Fruit fly (Drosophila melanogaster) ovary, adult (tissue): ENCODE results near the gene CG11920.

Source experiments
- CG17801 ChIP-seq: fragments of 200-800 bp; optimal IDR thresholded peaks from 2 replicates; lab custom pipeline; 2019; ENCODE audit warnings: missing biosample characterization, mild to moderate bottlenecking, missing genetic modification characterization, moderate library complexity; ENCODE audit not compliant: partially characterized antibody

Gene CG11920

DNA sequence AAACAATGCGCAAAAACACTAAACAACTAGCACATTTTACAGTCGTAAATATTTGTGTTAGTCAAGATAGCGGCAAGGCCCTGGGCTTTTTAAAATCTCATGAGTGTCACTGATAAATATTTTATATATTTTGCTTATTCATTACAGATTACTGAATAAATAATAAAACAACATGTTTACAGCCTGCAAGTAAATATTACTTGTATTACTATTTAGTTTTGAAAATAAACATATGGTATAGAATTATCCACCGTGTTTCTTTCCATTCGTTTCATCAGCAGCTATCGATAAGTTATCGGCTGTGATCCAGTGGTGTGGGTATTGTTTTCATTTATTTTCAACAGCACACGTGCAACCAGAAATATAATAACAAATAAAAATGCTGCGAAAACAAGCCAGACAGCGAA lies at the start of gene CG11920, which contains the start of gene shams:
CG11920 (plus strand) TSS at position 320 of the 407 bp plus-strand sequence.
shams (minus strand) TSS at position 50 of the 407 bp plus-strand sequence.
- peak; percentile 23 for TF ChIP-seq CG17801 (GFP tag; lab: Kevin White, UChicago)

DNA sequence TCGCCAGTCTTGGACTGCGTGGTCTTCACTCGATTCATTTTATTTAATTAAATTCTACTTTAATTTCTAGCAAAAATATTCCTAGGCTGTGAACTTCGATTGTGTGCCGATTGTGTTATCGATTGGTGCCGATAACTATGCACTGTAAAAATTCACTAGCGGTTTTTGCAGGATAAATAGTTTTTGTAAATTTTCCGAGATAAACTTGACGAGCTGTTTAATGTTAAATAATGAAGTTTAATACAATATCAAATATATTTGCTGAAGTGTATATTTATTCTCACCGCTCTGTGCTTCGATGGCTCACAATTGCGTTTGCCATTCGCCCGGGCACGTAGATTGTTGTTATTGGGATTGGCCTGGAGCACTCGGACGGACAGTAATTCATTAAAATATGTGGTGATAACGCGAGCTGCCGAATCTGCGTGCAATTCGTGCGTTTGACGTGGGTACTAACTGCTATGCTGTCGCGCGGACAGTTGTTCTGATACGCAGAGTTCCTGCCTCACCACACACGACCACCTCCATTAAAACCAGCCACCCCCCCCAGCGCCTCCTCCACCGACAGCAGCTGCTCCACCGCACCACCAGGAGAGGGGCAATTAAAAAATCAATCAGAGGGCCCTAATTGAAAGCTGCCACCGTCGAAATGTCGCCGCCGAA lies 49.7 kb upstream of the CG11920 start, which contains the start of the genes EMC6 and Hr96:
EMC6 (minus strand) TSS at position 123 of the 663 bp plus-strand sequence.
Hr96 (plus strand) TSS at position 341 of the 663 bp plus-strand sequence.
- TF ChIP-seq CG17801 (GFP tag; lab: Kevin White, UChicago) = peak; percentile 93

DNA sequence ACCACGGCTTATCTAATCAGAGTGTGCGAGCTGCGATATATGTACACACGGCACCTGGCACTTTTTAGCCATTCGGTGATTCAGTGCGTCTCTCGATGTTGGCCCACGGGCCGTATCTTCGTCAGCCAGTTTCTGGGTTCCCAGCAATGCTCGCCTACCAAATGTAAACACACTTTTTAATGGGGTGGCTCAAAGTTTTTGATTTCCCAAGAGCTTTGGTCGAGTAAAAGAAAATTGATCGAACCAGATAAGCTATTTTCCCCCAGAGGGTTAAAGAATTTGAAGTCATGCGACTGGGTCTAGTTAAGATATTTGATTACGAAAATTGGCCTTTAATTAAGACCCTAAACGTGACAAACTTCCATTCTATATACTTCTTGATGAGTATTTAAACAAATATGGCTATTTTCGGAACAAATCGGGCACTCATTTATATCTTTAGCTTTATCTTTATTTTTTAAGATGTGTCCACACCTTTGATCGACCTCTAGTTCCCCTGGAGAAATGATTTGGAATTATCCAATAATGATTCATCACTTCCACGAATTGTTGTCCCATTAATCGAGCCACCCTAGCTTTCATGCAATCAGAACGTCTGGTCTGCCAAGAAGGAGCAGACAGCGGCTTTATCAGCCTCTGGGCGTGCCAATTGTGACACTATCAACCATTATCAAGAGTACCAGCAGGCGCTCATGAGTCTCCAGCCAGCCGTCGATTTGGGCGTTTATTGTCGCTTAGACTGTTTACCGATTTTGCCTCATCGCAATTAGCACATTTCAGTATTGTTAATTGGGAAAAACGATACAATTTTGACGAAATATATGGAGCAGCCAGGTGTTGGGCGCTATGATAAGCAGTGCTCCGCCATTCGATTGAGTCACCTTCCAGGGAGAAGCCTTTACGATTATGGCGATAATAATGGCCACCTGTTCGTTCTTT lies 47.1 kb upstream of the CG11920 start:
- no peak for TF ChIP-seq CG17801 (GFP tag; lab: Kevin White, UChicago)

DNA sequence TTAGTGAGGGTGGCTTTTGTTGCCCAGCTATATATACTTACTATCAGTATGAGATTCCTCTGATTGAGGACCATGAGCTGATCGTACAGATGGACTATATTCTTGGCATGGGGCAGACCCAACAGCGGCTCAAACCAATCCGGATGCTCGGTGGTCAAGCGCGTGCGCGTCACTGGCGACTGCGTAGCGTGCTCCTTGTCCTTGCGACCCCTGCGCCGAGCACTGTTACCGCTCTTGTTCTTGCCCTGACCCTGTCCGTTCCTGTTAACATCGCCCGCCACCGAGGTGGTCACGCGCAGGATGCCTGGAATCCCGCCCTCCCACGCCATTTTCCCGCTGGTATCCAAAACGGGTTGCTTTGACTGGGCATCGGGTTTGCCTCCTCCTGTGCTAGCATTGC lies 42.0 kb upstream of the CG11920 start:
- TF ChIP-seq CG17801 (GFP tag; lab: Kevin White, UChicago) = no peak

DNA sequence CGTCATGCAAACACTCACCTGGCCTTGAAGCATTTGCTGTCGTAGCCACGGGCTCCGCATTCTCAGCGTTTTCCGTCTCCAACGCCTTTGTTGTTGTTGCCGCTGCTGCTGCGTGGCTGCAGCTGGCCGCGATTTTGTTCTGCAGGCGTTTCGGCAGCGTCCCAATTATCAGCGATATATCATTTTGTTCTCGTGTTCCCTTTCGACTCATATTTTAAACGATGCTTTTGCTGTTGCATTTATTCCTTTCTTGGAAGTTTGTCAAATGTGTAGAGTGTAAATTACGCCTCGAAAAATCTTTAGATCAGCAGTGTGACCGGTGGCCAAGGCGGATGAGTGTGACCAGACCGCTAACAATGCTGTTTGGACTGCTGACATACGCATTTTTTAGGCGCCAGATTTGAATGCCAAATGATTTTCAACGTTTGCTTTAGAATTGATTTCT lies 41.5 kb upstream of the CG11920 start, which contains the start of gene Smg6:
Smg6 (minus strand) TSS at position 324 of the 445 bp plus-strand sequence.
- TF ChIP-seq CG17801 (GFP tag; lab: Kevin White, UChicago) = peak; percentile 35

DNA sequence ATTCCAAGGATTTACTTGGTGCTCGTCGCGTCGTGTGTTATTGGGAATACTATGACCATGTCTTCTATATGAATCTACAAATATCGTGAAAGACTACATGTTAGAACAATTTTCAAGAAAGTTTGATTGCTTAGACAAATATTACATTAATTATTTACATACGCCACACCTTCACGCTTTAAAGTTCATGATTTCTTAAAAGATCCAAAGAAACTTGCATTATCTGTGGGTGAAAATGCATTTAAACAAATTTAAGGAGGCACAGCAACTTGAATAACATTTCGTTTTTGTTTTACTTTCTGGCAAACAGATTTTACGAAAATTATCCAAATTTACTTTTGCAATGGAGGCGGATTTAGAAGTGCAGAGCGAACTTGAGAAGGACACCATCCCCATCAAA lies 38.0 kb upstream of the CG11920 start, which contains the start of gene CG31115:
CG31115 (plus strand) TSS at position 301 of the 400 bp plus-strand sequence.
- TF ChIP-seq CG17801 (GFP tag; lab: Kevin White, UChicago) = no peak

DNA sequence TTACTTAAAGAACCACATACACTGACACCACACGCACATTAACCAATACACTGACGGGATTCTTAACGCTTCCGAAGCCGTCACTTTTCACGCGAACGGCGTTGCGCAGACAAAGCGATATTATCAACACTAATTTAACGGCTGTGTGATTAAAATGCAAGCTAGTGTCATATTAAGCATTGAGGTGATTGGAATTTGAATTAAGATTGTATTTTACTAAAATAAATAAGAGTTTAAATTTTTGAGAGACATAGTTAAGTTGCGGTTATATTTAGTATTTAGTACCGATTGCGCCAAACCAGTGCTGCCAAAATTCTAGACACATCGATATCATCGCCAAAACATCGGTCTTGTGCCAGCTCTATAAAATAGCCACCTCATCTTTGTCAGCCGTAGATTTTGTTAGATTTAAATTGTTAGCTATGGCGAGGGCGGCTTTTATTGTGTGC lies 35.6 kb upstream of the CG11920 start, which contains the start of the genes Ythdf and bai:
Ythdf (minus strand) TSS at position 222 of the 449 bp plus-strand sequence.
bai (plus strand) TSS at position 347 of the 449 bp plus-strand sequence.
- peak; percentile 15 for TF ChIP-seq CG17801 (GFP tag; lab: Kevin White, UChicago)

DNA sequence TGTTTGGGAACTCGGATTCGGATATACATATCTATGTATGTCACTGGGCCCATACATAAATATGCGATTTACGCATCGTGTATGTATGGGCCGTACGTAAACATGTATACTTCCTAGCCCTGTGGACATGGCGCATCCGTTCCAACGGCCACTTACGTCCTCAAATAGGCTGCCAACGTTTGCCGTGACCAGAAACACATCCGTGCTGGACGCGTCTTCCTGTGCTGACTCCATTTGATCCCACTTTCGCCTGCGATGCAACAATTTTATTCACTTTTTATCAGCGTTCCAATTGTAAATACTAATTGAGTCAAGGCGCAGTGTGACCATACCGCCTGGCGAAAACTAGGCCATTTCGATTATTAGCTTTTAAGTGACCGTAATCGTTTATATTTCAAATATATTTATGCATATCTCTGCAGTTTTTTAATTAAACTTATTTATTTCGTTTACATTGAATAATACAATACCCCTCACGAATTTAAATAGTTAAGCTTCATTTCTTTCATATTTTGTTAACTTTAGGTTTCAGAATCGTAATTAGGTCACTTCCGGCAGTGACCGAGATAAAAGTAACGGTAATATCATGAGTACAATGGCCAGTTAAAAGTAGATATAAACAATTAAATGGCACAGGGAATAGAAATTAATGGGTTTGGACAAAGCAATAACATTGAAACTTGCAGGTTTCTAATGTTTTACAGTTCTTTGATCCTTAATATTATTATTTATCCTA lies 29.7 kb upstream of the CG11920 start, which contains the start of gene 5PtaseI:
5PtaseI (minus strand) TSS at position 336 of the 736 bp plus-strand sequence.
- TF ChIP-seq CG17801 (GFP tag; lab: Kevin White, UChicago) = no peak

DNA sequence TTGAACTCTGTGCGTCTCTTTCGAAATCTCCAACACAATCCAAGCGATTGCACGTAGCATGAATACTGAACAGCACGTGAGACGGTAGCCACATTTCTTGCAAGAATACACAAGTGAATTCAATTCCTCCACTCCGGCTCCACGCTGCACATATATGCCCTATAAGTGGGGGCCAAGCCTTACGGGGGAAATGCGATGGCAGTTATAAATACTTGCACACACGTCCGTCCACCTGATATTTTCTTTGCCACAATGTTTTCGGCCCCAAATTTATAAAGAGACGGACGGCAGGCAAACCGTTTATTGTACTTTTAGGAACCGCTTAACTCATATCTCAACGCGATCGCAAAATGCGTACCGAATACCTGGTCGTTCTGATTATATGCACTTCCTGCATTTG lies 28.7 kb upstream of the CG11920 start, which contains the start of gene CG11786:
CG11786 (plus strand) TSS at position 301 of the 400 bp plus-strand sequence.
- no peak for TF ChIP-seq CG17801 (GFP tag; lab: Kevin White, UChicago)

DNA sequence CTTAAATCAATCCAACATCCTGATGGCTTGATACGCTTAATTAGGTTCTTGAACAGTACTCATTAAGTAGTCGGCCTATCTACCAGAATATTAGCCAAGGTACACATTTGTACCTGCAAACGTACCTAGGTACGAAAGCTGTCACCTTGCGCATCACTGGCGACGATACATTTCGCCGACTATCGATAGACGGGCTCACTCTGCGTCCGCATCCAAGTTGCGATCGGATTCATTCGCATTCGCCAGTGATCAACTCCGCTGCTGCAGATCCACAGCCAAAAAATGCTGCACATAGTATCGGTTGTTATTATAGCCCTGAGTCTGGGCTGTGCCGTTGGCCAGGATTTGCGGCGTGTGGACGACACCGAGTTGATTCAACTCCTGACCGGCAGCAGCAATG lies 27.2 kb upstream of the CG11920 start, which contains the start of gene CG11790:
CG11790 (plus strand) TSS at position 203 of the 400 bp plus-strand sequence.
- TF ChIP-seq CG17801 (GFP tag; lab: Kevin White, UChicago) = peak; percentile 38

DNA sequence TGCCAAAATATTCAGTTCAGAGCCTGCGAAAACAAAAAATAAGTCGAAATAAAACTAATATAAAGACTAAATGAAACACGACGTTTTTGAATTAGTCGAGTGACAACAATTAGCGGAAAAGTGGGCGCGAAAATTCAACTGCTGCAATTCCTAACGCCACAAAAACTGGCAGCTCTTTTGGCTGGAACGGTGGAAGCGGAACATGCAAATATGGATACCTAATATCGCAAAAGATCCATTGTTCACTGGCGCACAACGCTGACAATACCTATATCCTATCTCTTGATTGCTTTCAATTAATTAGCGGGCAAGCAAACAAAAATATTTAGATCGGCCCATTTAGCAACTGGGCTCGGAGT lies 25.3 kb upstream of the CG11920 start, which contains the start of gene CG11791:
CG11791 (plus strand) TSS at position 234 of the 359 bp plus-strand sequence.
- no peak for TF ChIP-seq CG17801 (GFP tag; lab: Kevin White, UChicago)

DNA sequence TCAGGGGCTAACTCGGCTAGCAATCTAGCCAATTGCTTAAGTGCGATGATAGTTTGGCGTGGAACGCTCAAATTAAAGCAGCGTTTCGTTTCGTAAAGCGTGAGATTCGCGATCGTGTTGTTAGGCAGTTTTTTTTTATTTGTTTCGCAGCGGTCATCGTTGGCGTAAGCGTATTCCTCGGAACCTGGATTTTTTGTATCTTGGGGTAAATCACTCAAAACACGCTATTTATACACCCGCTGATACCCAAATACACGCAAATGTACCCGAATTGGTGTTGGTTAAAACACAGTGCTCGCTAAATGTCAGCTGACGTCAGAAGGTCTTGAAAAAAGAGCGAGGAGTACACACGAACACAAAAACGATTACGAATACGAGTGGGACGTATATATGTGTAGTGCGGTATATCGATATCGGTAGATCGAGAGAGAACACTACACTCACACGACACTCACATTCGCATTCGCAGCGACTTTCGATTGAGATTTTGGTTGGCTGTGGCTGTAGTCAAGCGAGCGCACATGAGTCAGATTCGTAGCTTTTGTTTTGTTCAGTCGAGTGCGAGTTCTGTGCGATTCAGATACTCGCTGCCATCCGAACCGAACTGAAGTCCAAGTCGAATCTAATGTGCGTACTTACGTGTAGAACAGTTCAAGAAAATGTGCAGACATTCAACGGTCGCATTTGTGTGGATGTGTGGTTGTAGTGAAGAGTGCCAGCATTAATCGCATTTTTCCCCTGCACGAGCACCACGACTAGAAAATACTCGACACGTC lies 24.7 kb upstream of the CG11920 start:
- TF ChIP-seq CG17801 (GFP tag; lab: Kevin White, UChicago) = peak; percentile 88

DNA sequence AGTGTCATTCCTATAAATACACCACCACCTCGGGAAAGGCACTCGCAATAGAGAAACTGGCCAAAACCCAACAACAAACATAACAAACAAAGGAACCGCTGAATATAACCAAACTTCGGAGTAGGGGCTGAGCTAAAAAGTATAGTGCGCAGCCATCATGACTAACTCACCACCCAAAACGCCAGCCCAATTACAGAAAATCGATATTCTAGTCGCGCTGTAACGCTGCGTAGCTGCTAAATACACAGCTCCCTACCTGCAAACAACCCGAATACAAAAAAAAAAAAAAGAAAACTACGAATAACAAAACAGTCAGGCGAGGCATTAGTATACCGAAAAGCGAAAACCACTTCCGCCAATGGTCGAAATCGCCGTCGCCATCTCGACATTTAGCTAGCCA lies 24.0 kb upstream of the CG11920 start:
- TF ChIP-seq CG17801 (GFP tag; lab: Kevin White, UChicago) = no peak
